Fruit fly (Drosophila melanogaster) whole organism, prepupa: ENCODE data around the gene CG9674.

Source experiments
- CG16779 ChIP-seq: fragments of 200-800 bp; sonication (Bioruptor generic); optimal IDR thresholded peaks from 3 replicates; lab custom pipeline; 2017; ENCODE audit warnings: missing biosample characterization, mild to moderate bottlenecking, missing genetic modification characterization
- CG3032 ChIP-seq: fragments of 200-800 bp; optimal IDR thresholded peaks from 2 replicates; lab custom pipeline; 2019; ENCODE audit warnings: missing biosample characterization, mild to moderate bottlenecking, missing genetic modification characterization, moderate library complexity
- CG8319 ChIP-seq: fragments of 200-800 bp; sonication (Bioruptor generic); optimal IDR thresholded peaks from 3 replicates; lab custom pipeline; 2016; ENCODE audit warnings: missing biosample characterization, missing genetic modification characterization
- eg ChIP-seq: fragments of 200-800 bp; sonication (Bioruptor generic); IDR thresholded peaks from 3 replicates; pipeline ENCODE4 v1.3.6; 2022; ENCODE audit warnings: missing biosample characterization, missing genetic modification characterization

DNA sequence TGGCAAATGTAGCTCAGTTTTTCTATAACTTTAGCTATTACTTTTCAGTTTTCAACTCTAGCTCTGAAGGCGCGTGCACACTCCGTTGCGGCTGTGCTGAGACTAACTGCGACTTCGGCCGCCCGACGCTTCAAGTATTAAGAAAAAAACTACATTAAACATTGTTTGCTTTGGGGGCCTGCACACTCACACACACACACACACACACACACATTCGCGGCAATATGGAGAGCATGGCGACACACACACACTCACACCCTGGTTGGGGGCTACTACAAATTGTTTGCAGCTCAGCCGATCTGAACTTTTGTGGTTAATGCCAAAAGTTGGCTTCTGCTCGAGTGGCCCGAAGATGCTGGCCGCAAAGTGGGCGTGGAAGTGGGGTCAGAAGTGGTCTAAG lies 21.4 kb upstream of the CG9674 start, which contains the start of gene CG13024:
- TF ChIP-seq CG16779 (tag; lab: Kevin White, UChicago) (no peak), CG3032 (no peak), eg (GFP tag; lab: Robert Waterston, UW) (no peak), CG8319 (GFP tag; lab: Kevin White, UChicago) (no peak)
